Fruit fly (Drosophila melanogaster): ENCODE results near the gene Tap42.

Gene Tap42

DNA sequence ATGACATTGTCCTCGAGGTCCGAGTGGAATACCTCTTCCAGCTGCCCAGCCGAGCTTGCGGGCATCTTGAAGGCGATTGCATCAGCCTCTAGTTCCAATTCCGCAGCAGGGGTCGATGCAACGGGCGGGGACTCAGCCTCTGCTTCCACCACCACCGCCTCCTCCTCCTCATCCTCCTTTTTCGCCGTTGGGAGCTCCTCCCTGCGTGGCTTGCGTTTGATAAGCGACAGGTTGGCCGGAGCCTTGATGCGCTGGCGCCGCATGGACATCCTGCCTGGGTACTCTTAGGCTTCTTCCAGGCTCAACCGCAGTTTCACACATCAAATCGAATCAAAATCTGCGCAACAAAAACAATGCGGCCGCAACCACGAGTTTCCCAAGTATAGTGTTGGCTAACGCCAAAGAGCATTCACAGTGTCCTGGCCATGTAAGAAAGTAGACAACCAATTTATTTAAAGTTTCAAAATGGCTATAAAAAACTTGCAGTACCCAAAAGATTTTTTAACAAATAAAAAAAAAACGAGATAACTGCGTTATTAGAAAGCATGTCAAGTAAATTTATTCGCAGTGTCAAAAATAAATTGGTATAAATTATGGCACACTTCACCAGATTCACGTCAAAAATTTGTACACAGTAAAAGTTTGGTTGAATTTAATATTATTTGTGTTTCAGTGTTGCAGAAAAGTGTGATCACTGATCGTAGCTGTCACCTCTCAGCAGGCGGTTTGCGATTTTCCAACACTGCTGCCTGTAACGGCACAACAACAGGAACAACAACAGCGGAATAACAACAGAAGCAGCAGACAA lies 6.2 kb downstream of the Tap42 start, which contains the start of the genes Bdp1 and CG6565 (continued):
- TF ChIP-seq kah (GFP tag; optimal IDR thresholded peaks at IDR 0.05) (peak; percentile 79), D (optimal IDR thresholded peaks at IDR 0.05) (no peak), D (GFP tag; optimal IDR thresholded peaks at IDR 0.05) (peak; percentile 96), hb (GFP tag; IDR thresholded peaks at IDR 0.05; ENCODE audit: partially characterized antibody) (no peak), Myb (GFP tag; optimal IDR thresholded peaks at IDR 0.05) (peak; percentile 94), CG31388 (GFP tag; optimal IDR thresholded peaks at IDR 0.05) (peak; percentile 95), Usf (GFP tag; optimal IDR thresholded peaks at IDR 0.05) (peak; percentile 97), chn (GFP tag; optimal IDR thresholded peaks at IDR 0.05) (peak; percentile 99), ind (GFP tag; optimal IDR thresholded peaks at IDR 0.05) (peak; percentile 98), CG8924 (tag; optimal IDR thresholded peaks at IDR 0.05) (peak; percentile 95), ro (GFP tag; IDR thresholded peaks at IDR 0.05) (peak; percentile 90), CG2116 (GFP tag; optimal IDR thresholded peaks at IDR 0.05) (peak; percentile 87), gro (GFP tag; optimal IDR thresholded peaks at IDR 0.05) (peak; percentile 97), insv (GFP tag; optimal IDR thresholded peaks at IDR 0.05) (peak; percentile 60 to 75), gcm2 (GFP tag; optimal IDR thresholded peaks at IDR 0.05) (peak; percentile 97), stc (GFP tag; IDR thresholded peaks at IDR 0.05) (peak; percentile 83), CG33557 (GFP tag; optimal IDR thresholded peaks at IDR 0.05) (peak; percentile 96), BtbVII (GFP tag; optimal IDR thresholded peaks at IDR 0.05) (peak; percentile 93), ab (GFP tag; optimal IDR thresholded peaks at IDR 0.05) (peak; percentile 97), sr (GFP tag; IDR thresholded peaks at IDR 0.05) (peak; percentile 67; the same call in 1 of the 3 replicates), kni (GFP tag; optimal IDR thresholded peaks at IDR 0.05) (peak; percentile 89), CG10147 (GFP tag; optimal IDR thresholded peaks at IDR 0.05) (peak; percentile 93), Bteb2 (GFP tag; optimal IDR thresholded peaks at IDR 0.05) (peak; percentile 98), CG10431 (GFP tag; optimal IDR thresholded peaks at IDR 0.05) (peak; percentile 82), run (tag; optimal IDR thresholded peaks at IDR 0.05) (peak; percentile 82), gt (GFP tag; IDR thresholded peaks at IDR 0.05) (peak; percentile 81), Dfd (GFP tag; optimal IDR thresholded peaks at IDR 0.05) (no peak), CG30020 (tag; optimal IDR thresholded peaks at IDR 0.05) (peak; percentile 84), sisA (GFP tag; IDR thresholded peaks at IDR 0.05) (peak; percentile 97), CG16815 (GFP tag; optimal IDR thresholded peaks at IDR 0.05) (peak; percentile 99), CG11695 (GFP tag; IDR thresholded peaks at IDR 0.05) (peak; percentile 94), CG14965 (GFP tag; optimal IDR thresholded peaks at IDR 0.05; ENCODE audit: borderline replicate concordance) (peak; percentile 76), tin (GFP tag; optimal IDR thresholded peaks at IDR 0.05) (peak; percentile 98), CG18599 (GFP tag; optimal IDR thresholded peaks at IDR 0.05) (peak; percentile 95), gcm (GFP tag; optimal IDR thresholded peaks at IDR 0.05) (peak; percentile 90), unc-4 (GFP tag; IDR thresholded peaks at IDR 0.05; ENCODE audit: partially characterized antibody) (no peak), az2 (GFP tag; optimal IDR thresholded peaks at IDR 0.05) (peak; percentile 98), Blimp-1 (GFP tag; optimal IDR thresholded peaks at IDR 0.05) (peak; percentile 92), HLHmδ (GFP tag; optimal IDR thresholded peaks at IDR 0.05) (no peak), shn (GFP tag; optimal IDR thresholded peaks at IDR 0.05) (peak; percentile 99), CG2712 (tag; optimal IDR thresholded peaks at IDR 0.05) (peak; percentile 96), jigr1 (GFP tag; IDR thresholded peaks at IDR 0.05) (peak; percentile 96), pb (GFP tag; optimal IDR thresholded peaks at IDR 0.05) (peak; percentile 97), CG10267 (tag; optimal IDR thresholded peaks at IDR 0.05) (peak; percentile 100), wek (GFP tag; optimal IDR thresholded peaks at IDR 0.05) (peak; percentile 68), gem (tag; optimal IDR thresholded peaks at IDR 0.05) (peak; percentile 98), pita (GFP tag; optimal IDR thresholded peaks at IDR 0.05) (no peak), CG3838 (GFP tag; optimal IDR thresholded peaks at IDR 0.05) (peak; percentile 95), schlank (tag; optimal IDR thresholded peaks at IDR 0.05) (peak; percentile 88)
